Fruit fly (Drosophila melanogaster) whole organism, embryonic: ENCODE data around the gene Shawn.

Source experiments
- BEAF-32 ChIP-seq: fragments of 200-800 bp; sonication (Bioruptor generic); optimal IDR thresholded peaks from 3 replicates; lab custom pipeline; 2017; ENCODE audit warnings: missing biosample characterization, missing genetic modification characterization, mild to moderate bottlenecking, moderate library complexity, missing genetic modification reagents
- Bgb ChIP-seq: fragments of 200-800 bp; sonication (Bioruptor generic); IDR thresholded peaks from 2 replicates; pipeline ENCODE4 v1.3.6; 2022; ENCODE audit warnings: missing biosample characterization, missing genetic modification characterization; ENCODE audit not compliant: partially characterized antibody
- Bteb2 ChIP-seq: fragments of 200-800 bp; sonication (Bioruptor generic); optimal IDR thresholded peaks from 2 replicates; lab custom pipeline; 2016; ENCODE audit warnings: missing biosample characterization, missing genetic modification characterization
- CG1024 ChIP-seq: fragments of 200-800 bp; sonication (Bioruptor generic); IDR thresholded peaks from 2 replicates; pipeline ENCODE4 v1.3.6; 2022; ENCODE audit warnings: missing biosample characterization, missing genetic modification characterization
- CG10267 ChIP-seq: fragments of 200-800 bp; sonication (Bioruptor generic); optimal IDR thresholded peaks from 2 replicates; lab custom pipeline; 2018; ENCODE audit warnings: missing biosample characterization, mild to moderate bottlenecking, missing genetic modification characterization, moderate library complexity
- CG10543 ChIP-seq: fragments of 200-800 bp; sonication (Bioruptor generic); optimal IDR thresholded peaks from 3 replicates; lab custom pipeline; 2017; ENCODE audit warnings: missing biosample characterization, mild to moderate bottlenecking, missing genetic modification characterization, moderate library complexity
- CG11695 ChIP-seq: fragments of 200-800 bp; sonication (Bioruptor generic); IDR thresholded peaks from 3 replicates; pipeline ENCODE4 v1.3.6; 2022; ENCODE audit warnings: missing biosample characterization, missing genetic modification characterization
- CG12071 ChIP-seq: fragments of 200-800 bp; sonication (Bioruptor generic); optimal IDR thresholded peaks from 3 replicates; lab custom pipeline; 2018; ENCODE audit warnings: missing biosample characterization, mild to moderate bottlenecking, missing genetic modification characterization
- CG12104 ChIP-seq: fragments of 200-800 bp; sonication (Bioruptor generic); optimal IDR thresholded peaks from 3 replicates; lab custom pipeline; 2016; ENCODE audit warnings: missing biosample characterization, missing genetic modification characterization
- CG1233 ChIP-seq: fragments of 200-800 bp; sonication (Bioruptor generic); optimal IDR thresholded peaks from 4 replicates; lab custom pipeline; 2018; ENCODE audit warnings: missing biosample characterization, mild to moderate bottlenecking, missing genetic modification characterization
- CG12744 ChIP-seq: fragments of 200-800 bp; sonication (Bioruptor generic); optimal IDR thresholded peaks from 2 replicates; lab custom pipeline; 2016; ENCODE audit warnings: missing biosample characterization, missing genetic modification characterization
- CG13424 ChIP-seq: fragments of 200-800 bp; sonication (Bioruptor generic); optimal IDR thresholded peaks from 2 replicates; lab custom pipeline; 2019; ENCODE audit warnings: missing biosample characterization, mild to moderate bottlenecking, missing genetic modification characterization, moderate library complexity
- CG15269 ChIP-seq: fragments of 200-800 bp; sonication (Bioruptor generic); optimal IDR thresholded peaks from 2 replicates; lab custom pipeline; 2018; ENCODE audit warnings: missing biosample characterization, mild to moderate bottlenecking, missing genetic modification characterization, moderate library complexity
- CG2116 ChIP-seq: fragments of 200-800 bp; sonication (Bioruptor generic); optimal IDR thresholded peaks from 3 replicates; lab custom pipeline; 2018; ENCODE audit warnings: missing biosample characterization, mild to moderate bottlenecking, missing genetic modification characterization
- CG2129 ChIP-seq: fragments of 200-800 bp; sonication (Bioruptor generic); IDR thresholded peaks from 2 replicates; pipeline ENCODE4 v1.3.6; 2022; ENCODE audit warnings: missing biosample characterization, missing genetic modification characterization; ENCODE audit not compliant: partially characterized antibody
- CG30020 ChIP-seq: fragments of 200-800 bp; optimal IDR thresholded peaks from 2 replicates; lab custom pipeline; 2019; ENCODE audit warnings: missing biosample characterization, mild to moderate bottlenecking, missing genetic modification characterization, moderate library complexity
- CG32772 ChIP-seq: fragments of 200-800 bp; sonication (Bioruptor generic); IDR thresholded peaks from 2 replicates; pipeline ENCODE4 v1.3.6; 2022; ENCODE audit warnings: missing biosample characterization, missing genetic modification characterization
- CG3281 ChIP-seq: fragments of 200-800 bp; sonication (Bioruptor generic); optimal IDR thresholded peaks from 3 replicates; lab custom pipeline; 2017; ENCODE audit warnings: missing biosample characterization, mild to moderate bottlenecking, missing genetic modification characterization
- CG34376 ChIP-seq: fragments of 200-800 bp; sonication (Bioruptor generic); optimal IDR thresholded peaks from 2 replicates; lab custom pipeline; 2018; ENCODE audit warnings: missing biosample characterization, mild to moderate bottlenecking, missing genetic modification characterization
- CG4707 ChIP-seq: fragments of 200-800 bp; sonication (Bioruptor generic); optimal IDR thresholded peaks from 2 replicates; lab custom pipeline; 2018; ENCODE audit warnings: missing biosample characterization, mild to moderate bottlenecking, missing genetic modification characterization, moderate library complexity
- CG6854 ChIP-seq: fragments of 200-800 bp; sonication (Bioruptor generic); optimal IDR thresholded peaks from 3 replicates; lab custom pipeline; 2017; ENCODE audit warnings: missing biosample characterization, mild to moderate bottlenecking, missing genetic modification characterization
- CG9437 ChIP-seq: fragments of 200-800 bp; sonication (Bioruptor generic); optimal IDR thresholded peaks from 2 replicates; lab custom pipeline; 2018; ENCODE audit warnings: missing biosample characterization, mild to moderate bottlenecking, missing genetic modification characterization
- E2f2 ChIP-seq: fragments of 200-800 bp; sonication (Bioruptor generic); IDR thresholded peaks from 2 replicates; pipeline ENCODE4 v1.3.6; 2022; ENCODE audit warnings: missing biosample characterization, missing genetic modification characterization
- Ets97D ChIP-seq: fragments of 200-800 bp; sonication (Bioruptor generic); optimal IDR thresholded peaks from 3 replicates; lab custom pipeline; 2016; ENCODE audit warnings: missing biosample characterization, missing genetic modification characterization
- Gug ChIP-seq: fragments of 200-800 bp; sonication (Bioruptor generic); IDR thresholded peaks from 4 replicates; pipeline ENCODE4 v1.3.6; 2022; ENCODE audit warnings: missing biosample characterization, missing genetic modification characterization
- HLH54F ChIP-seq: fragments of 200-800 bp; sonication (Bioruptor generic); optimal IDR thresholded peaks from 3 replicates; lab custom pipeline; 2016; ENCODE audit warnings: missing biosample characterization, missing genetic modification characterization
- Hr3 ChIP-seq: fragments of 200-800 bp; sonication (Bioruptor generic); optimal IDR thresholded peaks from 3 replicates; lab custom pipeline; 2016; ENCODE audit warnings: missing biosample characterization, missing genetic modification characterization
- MESR4 ChIP-seq: fragments of 200-800 bp; sonication (Bioruptor generic); optimal IDR thresholded peaks from 2 replicates; lab custom pipeline; 2018; ENCODE audit warnings: missing biosample characterization, mild to moderate bottlenecking, missing genetic modification characterization, moderate library complexity
- NC2β ChIP-seq: fragments of 200-800 bp; sonication (Bioruptor generic); optimal IDR thresholded peaks from 2 replicates; lab custom pipeline; 2016; ENCODE audit warnings: missing biosample characterization, missing genetic modification characterization
- Rfx ChIP-seq: fragments of 200-800 bp; sonication (Bioruptor generic); IDR thresholded peaks from 2 replicates; pipeline ENCODE4 v1.3.6; 2022; ENCODE audit warnings: missing biosample characterization, missing genetic modification characterization
- Ssrp ChIP-seq: fragments of 200-800 bp; sonication (Bioruptor generic); optimal IDR thresholded peaks from 2 replicates; lab custom pipeline; 2018; ENCODE audit warnings: missing biosample characterization, mild to moderate bottlenecking, missing genetic modification characterization, moderate library complexity
- ase ChIP-seq: fragments of 200-800 bp; sonication (Bioruptor generic); IDR thresholded peaks from 3 replicates; pipeline ENCODE4 v1.3.6; 2022; ENCODE audit warnings: missing biosample characterization, missing genetic modification characterization
- crp ChIP-seq, 2 experiments: fragments of 200-800 bp; sonication (Bioruptor generic); optimal IDR thresholded peaks; 2 replicates in 1 of 2; 3 replicates in 1 of 2; lab custom pipeline; 2017; ENCODE audit warnings: missing biosample characterization in 2 of 2, missing genetic modification characterization in 2 of 2, mild to moderate bottlenecking in 1 of 2, moderate library complexity in 1 of 2
- ftz-f1 ChIP-seq: fragments of 200-800 bp; sonication (Bioruptor generic); optimal IDR thresholded peaks from 2 replicates; lab custom pipeline; 2016; ENCODE audit warnings: missing biosample characterization, missing genetic modification characterization
- grn ChIP-seq: fragments of 200-800 bp; sonication (Bioruptor generic); optimal IDR thresholded peaks from 3 replicates; lab custom pipeline; 2017; ENCODE audit warnings: missing biosample characterization, missing genetic modification characterization
- insv ChIP-seq, 2 experiments: fragments of 200-800 bp; sonication (Bioruptor generic); optimal IDR thresholded peaks; 3 replicates each; lab custom pipeline; 2016 to 2018; ENCODE audit warnings: missing biosample characterization in 2 of 2, missing genetic modification characterization in 2 of 2
- lola ChIP-seq, 3 experiments: fragments of >200 bp in 2 of 3; fragments of 200-800 bp in 1 of 3; sonication (Bioruptor generic) in 1 of 3; optimal IDR thresholded peaks; 2 replicates each; lab custom pipeline; 2017 to 2019; ENCODE audit warnings: missing biosample characterization in 3 of 3, missing genetic modification characterization in 3 of 3, mild to moderate bottlenecking in 1 of 3, moderate library complexity in 1 of 3
- nerfin-1 ChIP-seq: fragments of 200-800 bp; sonication (Bioruptor generic); optimal IDR thresholded peaks from 3 replicates; lab custom pipeline; 2019; ENCODE audit warnings: missing biosample characterization, mild to moderate bottlenecking, missing genetic modification characterization, moderate library complexity
- odd ChIP-seq: fragments of 200-800 bp; sonication (Bioruptor generic); optimal IDR thresholded peaks from 2 replicates; lab custom pipeline; 2017; ENCODE audit warnings: missing biosample characterization, mild to moderate bottlenecking, missing genetic modification characterization
- pita ChIP-seq: fragments of 200-800 bp; sonication (Bioruptor generic); optimal IDR thresholded peaks from 2 replicates; lab custom pipeline; 2017; ENCODE audit warnings: missing biosample characterization, mild to moderate bottlenecking, missing genetic modification characterization
- row ChIP-seq: fragments of 200-800 bp; sonication (Bioruptor generic); IDR thresholded peaks from 3 replicates; pipeline ENCODE4 v1.3.6; 2022; ENCODE audit warnings: missing biosample characterization, missing genetic modification characterization
- slbo ChIP-seq: fragments of 200-800 bp; sonication (Bioruptor generic); IDR thresholded peaks from 2 replicates; pipeline ENCODE4 v1.3.6; 2022; ENCODE audit warnings: missing biosample characterization, missing genetic modification characterization
- tin ChIP-seq: fragments of 200-800 bp; sonication (Bioruptor generic); optimal IDR thresholded peaks from 3 replicates; lab custom pipeline; 2016; ENCODE audit warnings: missing biosample characterization, missing genetic modification characterization
- tna ChIP-seq: fragments of 200-800 bp; sonication (Bioruptor generic); IDR thresholded peaks from 2 replicates; pipeline ENCODE4 v1.3.6; 2022; ENCODE audit warnings: missing biosample characterization, missing genetic modification characterization; ENCODE audit not compliant: partially characterized antibody
- vnd ChIP-seq: fragments of 200-800 bp; sonication (Bioruptor generic); IDR thresholded peaks from 3 replicates; pipeline ENCODE4 v1.3.6; 2022; ENCODE audit warnings: missing biosample characterization, missing genetic modification characterization; ENCODE audit not compliant: partially characterized antibody
- z ChIP-seq: fragments of 200-800 bp; sonication (Bioruptor generic); IDR thresholded peaks from 3 replicates; pipeline ENCODE4 v1.3.6; 2022; ENCODE audit warnings: missing biosample characterization, missing genetic modification characterization
- zen2 ChIP-seq: fragments of 200-800 bp; sonication (Bioruptor generic); IDR thresholded peaks from 3 replicates; pipeline ENCODE4 v1.3.6; 2022; ENCODE audit warnings: missing biosample characterization, missing genetic modification characterization; ENCODE audit not compliant: partially characterized antibody

Gene Shawn

DNA sequence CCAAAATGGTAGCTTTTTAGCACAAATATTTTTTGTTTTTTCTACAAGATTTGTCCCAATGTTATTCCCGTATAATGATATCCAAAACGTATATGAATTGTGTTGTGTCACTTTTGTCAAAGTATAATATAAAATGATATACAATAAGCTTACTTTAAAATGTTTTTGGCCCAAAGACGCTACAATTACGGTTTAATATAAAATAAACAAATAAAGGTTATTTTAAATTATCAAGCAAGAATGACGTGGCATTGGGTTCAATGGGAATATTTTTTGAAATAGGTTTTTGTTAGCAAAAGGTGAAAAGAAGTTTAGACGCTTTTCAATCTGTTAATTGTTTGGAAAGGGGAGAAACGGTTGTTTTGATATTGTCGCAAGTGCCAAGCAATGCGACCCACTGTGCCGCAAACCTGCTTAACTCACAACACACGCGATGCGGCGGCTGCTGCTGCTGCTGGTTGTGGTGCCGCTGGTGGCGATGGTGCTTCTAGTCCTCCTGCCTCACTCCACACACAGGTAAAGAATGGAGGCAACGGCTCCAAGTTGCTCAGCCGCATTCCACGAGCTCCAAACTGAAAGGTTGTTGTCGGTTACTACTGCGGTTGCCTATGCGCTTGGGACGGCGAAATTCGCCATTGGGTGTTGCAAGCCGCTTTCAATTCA, 52.0 kb downstream of the Shawn start (continued):
- TF ChIP-seq CG6854 (peak; percentile 58), pita (GFP tag; lab: Kevin White, UChicago) (no peak), crp (GFP tag; optimal IDR thresholded peaks at IDR 0.05; lab: Kevin White, UChicago) (peak in 1 of 2 experiments; percentile 1), z (GFP tag; lab: Robert Waterston, UW) (no peak), CG1024 (GFP tag; lab: Robert Waterston, UW) (no peak), CG1233 (GFP tag; lab: Kevin White, UChicago) (peak; percentile 57), lola (GFP tag; optimal IDR thresholded peaks at IDR 0.05; lab: Kevin White, UChicago) (peak in 1 of 3 experiments; percentile 65), tin (no peak), CG11695 (peak; percentile 46; the same call in 2 of the 3 replicates), CG12071 (no peak), CG10543 (GFP tag; lab: Kevin White, UChicago) (peak; percentile 24), nerfin-1 (tag; lab: Kevin White, UChicago) (peak; percentile 44), CG13424 (tag; lab: Kevin White, UChicago) (peak; percentile 65), CG9437 (GFP tag; lab: Kevin White, UChicago) (peak; percentile 76), Bteb2 (GFP tag; lab: Kevin White, UChicago) (peak; percentile 31), CG15269 (peak; percentile 64), Bgb (GFP tag; lab: Robert Waterston, UW) (no peak), CG34376 (GFP tag; lab: Kevin White, UChicago) (peak; percentile 58), NC2β (peak; percentile 23), ase (GFP tag; lab: Robert Waterston, UW) (no peak), CG3281 (GFP tag; lab: Kevin White, UChicago) (peak; percentile 56), Ssrp (tag; lab: Kevin White, UChicago) (peak; percentile 58), odd (peak; percentile 58), Hr3 (peak; percentile 25)

DNA sequence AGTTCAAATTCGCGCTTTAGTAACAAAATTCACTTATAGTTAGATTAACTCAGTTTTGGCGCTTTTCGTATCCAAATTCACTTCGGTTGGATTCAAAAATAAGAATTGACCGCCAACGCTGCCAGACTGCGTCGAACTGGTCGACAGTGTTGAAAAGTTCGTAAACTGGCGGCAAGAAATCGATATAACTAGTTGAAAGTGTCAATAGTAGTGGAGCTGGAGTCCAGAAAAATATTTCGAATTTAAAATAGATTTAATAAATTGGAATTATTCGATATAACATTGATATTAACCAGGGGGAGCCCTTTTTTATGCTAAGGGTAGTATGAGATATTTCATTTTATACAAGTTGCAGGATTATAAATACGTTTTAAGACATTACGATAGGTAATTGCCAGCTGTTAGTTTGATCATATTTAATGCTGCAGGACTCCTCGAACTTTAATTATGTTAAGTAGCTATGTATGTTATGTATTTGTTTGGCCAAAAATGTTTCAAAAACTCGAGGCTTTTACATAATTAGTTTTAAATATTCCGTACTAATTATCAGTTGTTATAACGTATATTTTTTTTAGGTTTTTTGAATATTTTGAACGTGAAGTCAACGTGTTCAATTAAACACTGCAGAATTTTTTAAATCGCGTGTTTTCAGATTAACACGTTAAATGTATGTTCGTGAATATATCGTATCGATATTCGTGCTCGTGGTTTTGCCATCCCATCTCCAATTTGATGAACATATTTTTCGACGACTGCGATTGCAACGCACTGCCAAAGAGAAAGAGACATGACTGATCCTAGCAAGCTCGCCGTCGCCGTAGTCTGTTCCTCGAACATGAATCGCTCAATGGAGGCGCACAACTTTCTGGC, 52.8 kb downstream of the Shawn start, which contains the start of the genes CG14223 and Ssu72:
TSS of gene CG14223 (minus strand) at position 113 of the 870 bp plus-strand sequence.
TSS of gene Ssu72 (plus strand) at position 703 of the 870 bp plus-strand sequence.
- peak; percentile 86 for TF ChIP-seq CG10267 (tag; lab: Kevin White, UChicago)
- no peak for TF ChIP-seq CG30020 (tag; lab: Kevin White, UChicago)
- peak; percentile 60 for TF ChIP-seq tna (GFP tag; lab: Robert Waterston, UW)
- no peak for TF ChIP-seq ftz-f1 (GFP tag; lab: Kevin White, UChicago)
- no peak for TF ChIP-seq CG4707 (GFP tag; lab: Kevin White, UChicago)
- peak; percentile 34 for TF ChIP-seq row (GFP tag; lab: Robert Waterston, UW)
- TF ChIP-seq BEAF-32 (GFP tag; lab: Kevin White, UChicago), result peak; percentile 73
- 0 out of 4 replicates have a peak, but pooled peaks have one; percentile 13 for TF ChIP-seq Gug (GFP tag; lab: Robert Waterston, UW)
- TF ChIP-seq CG15269, result no peak
- TF ChIP-seq zen2, result peak; percentile 91
- TF ChIP-seq vnd (GFP tag; lab: Robert Waterston, UW), result peak; percentile 70
- TF ChIP-seq CG12744 (GFP tag; lab: Kevin White, UChicago), result no peak
- peak; percentile 44; the same call in 1 of the 2 replicates for TF ChIP-seq slbo (GFP tag; lab: Robert Waterston, UW)
- TF ChIP-seq CG12104, result no peak
- peak; percentile 40 for TF ChIP-seq CG2116 (GFP tag; lab: Kevin White, UChicago)
- TF ChIP-seq CG2129 (GFP tag; lab: Robert Waterston, UW), result peak; percentile 71
- peak; percentile 74 for TF ChIP-seq MESR4 (GFP tag; lab: Kevin White, UChicago)
- TF ChIP-seq E2f2 (GFP tag; lab: Robert Waterston, UW), result peak; percentile 86
- TF ChIP-seq insv (GFP tag; optimal IDR thresholded peaks at IDR 0.05; lab: Kevin White, UChicago), result no peak
- no peak for TF ChIP-seq grn
- peak; percentile 33 for TF ChIP-seq Ets97D (GFP tag; lab: Kevin White, UChicago)
- TF ChIP-seq Rfx (GFP tag; lab: Robert Waterston, UW), result peak; percentile 16; the same call in 1 of the 2 replicates
- no peak for TF ChIP-seq CG32772 (GFP tag; lab: Robert Waterston, UW)
- TF ChIP-seq HLH54F (GFP tag; lab: Kevin White, UChicago), result peak; percentile 7
